Fruit fly (Drosophila melanogaster) whole organism, embryonic: ENCODE results near the gene Teh1.

ENCODE experiments used
- Antp ChIP-seq: fragments of 200-800 bp; sonication (Bioruptor generic); optimal IDR thresholded peaks from 3 replicates; lab custom pipeline; 2016; ENCODE audit warnings: missing biosample characterization, missing genetic modification characterization
- C15 ChIP-seq: fragments of 200-800 bp; sonication (Bioruptor generic); IDR thresholded peaks from 3 replicates; pipeline ENCODE4 v1.3.6; 2022; ENCODE audit warnings: missing biosample characterization, missing genetic modification characterization
- CG10274 ChIP-seq: fragments of 200-800 bp; sonication (Bioruptor generic); optimal IDR thresholded peaks from 3 replicates; lab custom pipeline; 2017; ENCODE audit warnings: missing biosample characterization, mild to moderate bottlenecking, missing genetic modification characterization
- CG10462 ChIP-seq: fragments of 200-800 bp; sonication (Bioruptor generic); optimal IDR thresholded peaks from 2 replicates; lab custom pipeline; 2016; ENCODE audit warnings: missing biosample characterization, missing genetic modification characterization
- CG12104 ChIP-seq: fragments of 200-800 bp; sonication (Bioruptor generic); optimal IDR thresholded peaks from 3 replicates; lab custom pipeline; 2016; ENCODE audit warnings: missing biosample characterization, missing genetic modification characterization
- CG13123 ChIP-seq: fragments of 200-800 bp; sonication (Bioruptor generic); optimal IDR thresholded peaks from 2 replicates; lab custom pipeline; 2016; ENCODE audit warnings: missing biosample characterization, missing genetic modification characterization
- CG13894 ChIP-seq: fragments of 200-800 bp; sonication (Bioruptor generic); optimal IDR thresholded peaks from 3 replicates; lab custom pipeline; 2018; ENCODE audit warnings: missing biosample characterization, mild to moderate bottlenecking, missing genetic modification characterization, moderate library complexity
- CG1603 ChIP-seq: fragments of 200-800 bp; sonication (Bioruptor generic); optimal IDR thresholded peaks from 2 replicates; lab custom pipeline; 2019; ENCODE audit warnings: missing biosample characterization, mild to moderate bottlenecking, missing genetic modification characterization, moderate library complexity
- CG17829 ChIP-seq: fragments of 200-800 bp; optimal IDR thresholded peaks from 2 replicates; lab custom pipeline; 2019; ENCODE audit warnings: missing biosample characterization, mild to moderate bottlenecking, missing genetic modification characterization, moderate library complexity
- CG30431 ChIP-seq: fragments of 200-800 bp; sonication (Bioruptor generic); optimal IDR thresholded peaks from 2 replicates; lab custom pipeline; 2017; ENCODE audit warnings: missing biosample characterization, missing genetic modification characterization
- CG32532 ChIP-seq: fragments of 200-800 bp; sonication (Bioruptor generic); IDR thresholded peaks from 2 replicates; pipeline ENCODE4 v1.3.6; 2022; ENCODE audit warnings: missing biosample characterization, missing genetic modification characterization
- CG34376 ChIP-seq: fragments of 200-800 bp; sonication (Bioruptor generic); optimal IDR thresholded peaks from 2 replicates; lab custom pipeline; 2018; ENCODE audit warnings: missing biosample characterization, mild to moderate bottlenecking, missing genetic modification characterization
- CG6683 ChIP-seq: fragments of 200-800 bp; sonication (Bioruptor generic); optimal IDR thresholded peaks from 2 replicates; lab custom pipeline; 2017; ENCODE audit warnings: missing biosample characterization, mild to moderate bottlenecking, missing genetic modification characterization, missing genetic modification reagents
- CG6791 ChIP-seq: fragments of 200-800 bp; sonication (Bioruptor generic); IDR thresholded peaks from 3 replicates; pipeline ENCODE4 v1.3.6; 2022; ENCODE audit warnings: missing biosample characterization, missing genetic modification characterization; ENCODE audit not compliant: partially characterized antibody
- CG9817 ChIP-seq: fragments of 200-800 bp; sonication (Bioruptor generic); optimal IDR thresholded peaks from 2 replicates; lab custom pipeline; 2018; ENCODE audit warnings: missing biosample characterization, mild to moderate bottlenecking, missing genetic modification characterization, moderate library complexity
- CG9932 ChIP-seq: fragments of 200-800 bp; sonication (Bioruptor generic); IDR thresholded peaks from 2 replicates; pipeline ENCODE4 v1.3.6; 2022; ENCODE audit warnings: missing biosample characterization, missing genetic modification characterization
- CoRest ChIP-seq: fragments of 200-800 bp; sonication (Bioruptor generic); optimal IDR thresholded peaks from 3 replicates; lab custom pipeline; 2018; ENCODE audit warnings: missing biosample characterization, mild to moderate bottlenecking, missing genetic modification characterization, moderate library complexity
- D19A ChIP-seq: fragments of 200-800 bp; optimal IDR thresholded peaks from 3 replicates; lab custom pipeline; 2019; ENCODE audit warnings: missing biosample characterization, mild to moderate bottlenecking, missing genetic modification characterization, moderate library complexity
- Doc2 ChIP-seq: fragments of 200-800 bp; sonication (Bioruptor generic); IDR thresholded peaks from 2 replicates; pipeline ENCODE4 v1.3.6; 2022; ENCODE audit warnings: missing biosample characterization, missing genetic modification characterization
- Dp ChIP-seq: fragments of 200-800 bp; sonication (Bioruptor generic); optimal IDR thresholded peaks from 2 replicates; lab custom pipeline; 2018; ENCODE audit warnings: missing biosample characterization, mild to moderate bottlenecking, missing genetic modification characterization, moderate library complexity
- Lpt ChIP-seq: fragments of >200 bp; optimal IDR thresholded peaks from 2 replicates; lab custom pipeline; 2018; ENCODE audit warnings: missing biosample characterization, missing genetic modification characterization
- Poxn ChIP-seq: fragments of 200-800 bp; sonication (Bioruptor generic); IDR thresholded peaks from 2 replicates; pipeline ENCODE4 v1.3.6; 2022; ENCODE audit warnings: missing biosample characterization, missing genetic modification characterization
- Spps ChIP-seq: fragments of 200-800 bp; sonication (Bioruptor generic); optimal IDR thresholded peaks from 2 replicates; lab custom pipeline; 2018; ENCODE audit warnings: missing biosample characterization, mild to moderate bottlenecking, missing genetic modification characterization
- abd-A ChIP-seq: fragments of 200-800 bp; sonication (Bioruptor generic); optimal IDR thresholded peaks from 3 replicates; lab custom pipeline; 2019; ENCODE audit warnings: missing biosample characterization, mild to moderate bottlenecking, missing genetic modification characterization, moderate library complexity
- br ChIP-seq: fragments of >200 bp; optimal IDR thresholded peaks from 2 replicates; lab custom pipeline; 2017
- cg ChIP-seq: fragments of 200-800 bp; sonication (Bioruptor generic); optimal IDR thresholded peaks from 3 replicates; lab custom pipeline; 2019; ENCODE audit warnings: missing biosample characterization, mild to moderate bottlenecking, missing genetic modification characterization, moderate library complexity
- chn ChIP-seq: fragments of 200-800 bp; sonication (Bioruptor generic); optimal IDR thresholded peaks from 2 replicates; lab custom pipeline; 2016; ENCODE audit warnings: missing biosample characterization, missing genetic modification characterization
- ci ChIP-seq: fragments of 200-800 bp; sonication (Bioruptor generic); IDR thresholded peaks from 3 replicates; pipeline ENCODE4 v1.3.6; 2022; ENCODE audit warnings: missing biosample characterization, missing genetic modification characterization
- corto ChIP-seq: fragments of 200-800 bp; sonication (Bioruptor generic); optimal IDR thresholded peaks from 2 replicates; lab custom pipeline; 2016; ENCODE audit warnings: missing biosample characterization, mild to moderate bottlenecking, missing genetic modification characterization, moderate library complexity
- crol ChIP-seq: fragments of 200-800 bp; sonication (Bioruptor generic); IDR thresholded peaks from 2 replicates; pipeline ENCODE4 v1.3.6; 2022; ENCODE audit warnings: missing biosample characterization, missing genetic modification characterization
- cwo ChIP-seq: fragments of 200-800 bp; sonication (Bioruptor generic); optimal IDR thresholded peaks from 3 replicates; lab custom pipeline; 2017; ENCODE audit warnings: missing biosample characterization, missing genetic modification characterization, mild to moderate bottlenecking, moderate library complexity, missing genetic modification reagents
- dan ChIP-seq: fragments of 200-800 bp; sonication (Bioruptor generic); IDR thresholded peaks from 2 replicates; pipeline ENCODE4 v1.3.6; 2022; ENCODE audit warnings: missing biosample characterization, missing genetic modification characterization
- dmrt99B ChIP-seq: fragments of 200-800 bp; sonication (Bioruptor generic); optimal IDR thresholded peaks from 2 replicates; lab custom pipeline; 2018; ENCODE audit warnings: missing biosample characterization, mild to moderate bottlenecking, missing genetic modification characterization, moderate library complexity
- fru ChIP-seq: fragments of >200 bp; optimal IDR thresholded peaks from 2 replicates; lab custom pipeline; 2017
- fu2 ChIP-seq: fragments of 200-800 bp; sonication (Bioruptor generic); optimal IDR thresholded peaks from 2 replicates; lab custom pipeline; 2016; ENCODE audit warnings: missing biosample characterization, missing genetic modification characterization
- knrl ChIP-seq: fragments of 200-800 bp; sonication (Bioruptor generic); IDR thresholded peaks from 3 replicates; pipeline ENCODE4 v1.3.6; 2022; ENCODE audit warnings: missing biosample characterization, missing genetic modification characterization; ENCODE audit not compliant: partially characterized antibody
- lbe ChIP-seq: fragments of 200-800 bp; sonication (Bioruptor generic); optimal IDR thresholded peaks from 2 replicates; lab custom pipeline; 2016; ENCODE audit warnings: missing biosample characterization, mild to moderate bottlenecking, missing genetic modification characterization
- mam ChIP-seq: fragments of 200-800 bp; sonication (Bioruptor generic); optimal IDR thresholded peaks from 3 replicates; lab custom pipeline; 2016; ENCODE audit warnings: missing biosample characterization, missing genetic modification characterization
- mld ChIP-seq: fragments of 200-800 bp; sonication (Bioruptor generic); IDR thresholded peaks from 3 replicates; pipeline ENCODE4 v1.3.6; 2022; ENCODE audit warnings: missing biosample characterization, missing genetic modification characterization; ENCODE audit not compliant: partially characterized antibody
- pan ChIP-seq, 4 experiments: fragments of >200 bp in 3 of 4; fragments of 200-800 bp in 1 of 4; sonication (Bioruptor generic) in 1 of 4; optimal IDR thresholded peaks in 3 of 4; IDR thresholded peaks in 1 of 4; 2 replicates each; pipeline versions ENCODE4 v1.3.6 to Lab custom; 2017 to 2022; ENCODE audit warnings: missing biosample characterization in 2 of 4, missing genetic modification characterization in 2 of 4, mixed read lengths in 1 of 4
- pb ChIP-seq: fragments of 200-800 bp; sonication (Bioruptor generic); optimal IDR thresholded peaks from 3 replicates; lab custom pipeline; 2016; ENCODE audit warnings: missing biosample characterization, missing genetic modification characterization
- peb ChIP-seq: fragments of 200-800 bp; sonication (Bioruptor generic); IDR thresholded peaks from 2 replicates; pipeline ENCODE4 v1.3.6; 2022; ENCODE audit warnings: missing biosample characterization, missing genetic modification characterization
- pita ChIP-seq: fragments of 200-800 bp; sonication (Bioruptor generic); optimal IDR thresholded peaks from 2 replicates; lab custom pipeline; 2017; ENCODE audit warnings: missing biosample characterization, mild to moderate bottlenecking, missing genetic modification characterization
- rib ChIP-seq: fragments of 200-800 bp; sonication (Bioruptor generic); IDR thresholded peaks from 2 replicates; pipeline ENCODE4 v1.3.6; 2022; ENCODE audit warnings: missing biosample characterization, missing genetic modification characterization
- sd ChIP-seq: fragments of 200-800 bp; sonication (Bioruptor generic); optimal IDR thresholded peaks from 3 replicates; lab custom pipeline; 2018; ENCODE audit warnings: missing biosample characterization, mild to moderate bottlenecking, missing genetic modification characterization, moderate library complexity
- sens-2 ChIP-seq: fragments of 200-800 bp; sonication (Bioruptor generic); IDR thresholded peaks from 2 replicates; pipeline ENCODE4 v1.3.6; 2022; ENCODE audit warnings: missing biosample characterization, missing genetic modification characterization
- sr ChIP-seq: fragments of 200-800 bp; sonication (Bioruptor generic); IDR thresholded peaks from 3 replicates; pipeline ENCODE4 v1.3.6; 2022; ENCODE audit warnings: missing biosample characterization, missing genetic modification characterization
- stwl ChIP-seq: fragments of 200-800 bp; sonication (Bioruptor generic); optimal IDR thresholded peaks from 3 replicates; lab custom pipeline; 2018; ENCODE audit warnings: missing biosample characterization, mild to moderate bottlenecking, missing genetic modification characterization, moderate library complexity
- tio ChIP-seq: fragments of 200-800 bp; sonication (Bioruptor generic); optimal IDR thresholded peaks from 2 replicates; lab custom pipeline; 2017; ENCODE audit warnings: missing biosample characterization, missing genetic modification characterization, inconsistent platforms
- zen ChIP-seq: fragments of 200-800 bp; sonication (Bioruptor generic); optimal IDR thresholded peaks from 3 replicates; lab custom pipeline; 2018; ENCODE audit warnings: missing biosample characterization, mild to moderate bottlenecking, missing genetic modification characterization, moderate library complexity

Gene Teh1

DNA sequence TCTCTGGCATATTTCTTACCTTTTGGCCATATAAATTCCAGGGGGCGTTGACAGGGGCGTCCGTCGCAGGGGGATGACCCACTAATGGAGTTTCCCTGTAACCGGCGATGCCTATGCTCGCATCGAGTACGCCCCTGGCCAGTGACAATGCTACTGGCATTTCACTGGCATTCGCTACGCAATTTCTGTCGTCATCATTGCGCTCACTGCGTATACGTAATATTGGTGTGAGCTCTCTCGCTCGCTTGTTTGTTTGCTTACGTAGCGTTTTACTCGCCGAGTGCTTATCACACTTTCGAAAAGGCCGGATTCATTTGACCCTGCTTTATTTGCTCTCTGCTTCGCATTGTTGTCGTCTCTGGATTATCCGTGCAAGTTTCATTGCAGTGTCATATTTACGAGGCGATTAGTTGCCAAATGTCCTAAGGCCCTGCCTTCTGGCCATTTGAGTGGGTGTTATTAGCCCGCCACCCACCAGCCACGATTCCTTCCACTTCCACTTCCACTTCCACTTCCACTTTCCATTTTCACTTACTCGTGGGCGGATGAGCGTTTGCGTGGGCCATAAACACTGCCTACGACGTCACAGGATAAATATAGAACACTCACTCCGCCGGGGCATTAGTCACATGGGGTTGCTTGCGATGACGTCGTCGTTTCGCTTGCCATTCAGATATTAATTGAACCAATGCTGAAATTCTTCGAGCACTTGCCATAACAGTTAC lies 16.7 kb upstream of the Teh1 start (continued):
- peak; percentile 89 for TF ChIP-seq CG9932 (GFP tag; lab: Robert Waterston, UW)
- no peak for TF ChIP-seq tio (GFP tag; lab: Kevin White, UChicago)
- TF ChIP-seq stwl (tag; lab: Kevin White, UChicago) = no peak
- TF ChIP-seq mam = peak; percentile 82
- no peak for TF ChIP-seq lbe (GFP tag; lab: Kevin White, UChicago)
- TF ChIP-seq CG6683 = no peak
- TF ChIP-seq sr (GFP tag; lab: Robert Waterston, UW) = peak; percentile 99
- no peak for TF ChIP-seq CG10274 (GFP tag; lab: Kevin White, UChicago)
- TF ChIP-seq cwo = peak; percentile 26
- TF ChIP-seq Spps (tag; lab: Kevin White, UChicago) = no peak
- peak; percentile 37 for TF ChIP-seq abd-A
- TF ChIP-seq fru (lab: Kevin White, UChicago) = no peak
- peak; percentile 81 for TF ChIP-seq CG13894 (tag; lab: Kevin White, UChicago)
- peak; percentile 55 for TF ChIP-seq CG1603 (tag; lab: Kevin White, UChicago)
- no peak for TF ChIP-seq zen
- TF ChIP-seq CG13123 (GFP tag; lab: Kevin White, UChicago) = no peak
- peak; percentile 7 for TF ChIP-seq pb (GFP tag; lab: Kevin White, UChicago)
- no peak for TF ChIP-seq chn (GFP tag; lab: Kevin White, UChicago)
- TF ChIP-seq Doc2 = no peak
- TF ChIP-seq CG6791 (GFP tag; lab: Robert Waterston, UW) = no peak
- no peak for TF ChIP-seq pita (GFP tag; lab: Kevin White, UChicago)
- peak; percentile 23; the same call in 1 of the 2 replicates for TF ChIP-seq crol (GFP tag; lab: Robert Waterston, UW)
- TF ChIP-seq mld (GFP tag; lab: Robert Waterston, UW) = no peak
- TF ChIP-seq C15 (GFP tag; lab: Robert Waterston, UW) = no peak
- peak; percentile 15 for TF ChIP-seq D19A (tag; lab: Kevin White, UChicago)
- peak; percentile 47 for TF ChIP-seq CG34376 (GFP tag; lab: Kevin White, UChicago)
- TF ChIP-seq Lpt (GFP tag; lab: Kevin White, UChicago) = no peak
- no peak for TF ChIP-seq corto
- TF ChIP-seq CG10462 (GFP tag; lab: Kevin White, UChicago) = no peak
- TF ChIP-seq cg (GFP tag; lab: Kevin White, UChicago) = no peak
- TF ChIP-seq dmrt99B = peak; percentile 62
- peak; percentile 97 for TF ChIP-seq sd (tag; lab: Kevin White, UChicago)
- TF ChIP-seq Dp (GFP tag; lab: Kevin White, UChicago) = no peak
- TF ChIP-seq CG9817 (tag; lab: Kevin White, UChicago) = peak; percentile 53
- TF ChIP-seq pan (optimal IDR thresholded peaks at IDR 0.05; lab: Kevin White, UChicago) = no peak
- TF ChIP-seq pan (GFP tag; optimal IDR thresholded peaks at IDR 0.05 in 1 of 2, IDR thresholded peaks at IDR 0.05 in 1 of 2) = peak in 1 of 2 experiments; percentile 70
- no peak for TF ChIP-seq CG30431 (GFP tag; lab: Kevin White, UChicago)
- 0 out of 2 replicates have a peak, but pooled peaks have one; percentile 22 for TF ChIP-seq peb
- TF ChIP-seq fu2 (GFP tag; lab: Kevin White, UChicago) = peak; percentile 52
- TF ChIP-seq CG12104 (GFP tag; lab: Kevin White, UChicago) = no peak
- TF ChIP-seq ci (GFP tag; lab: Robert Waterston, UW) = peak; percentile 85
- peak; percentile 31 for TF ChIP-seq CoRest
- peak; percentile 59 for TF ChIP-seq Antp
- TF ChIP-seq CG32532 (GFP tag; lab: Robert Waterston, UW) = peak; percentile 82
- peak; percentile 53; the same call in 1 of the 2 replicates for TF ChIP-seq rib (GFP tag; lab: Robert Waterston, UW)
- no peak for TF ChIP-seq CG17829 (tag; lab: Kevin White, UChicago)
- no peak for TF ChIP-seq sens-2 (GFP tag; lab: Robert Waterston, UW)
- no peak for TF ChIP-seq Poxn (GFP tag; lab: Robert Waterston, UW)
- TF ChIP-seq br (lab: Kevin White, UChicago) = no peak
- TF ChIP-seq knrl (GFP tag; lab: Robert Waterston, UW) = no peak
- TF ChIP-seq dan (GFP tag; lab: Robert Waterston, UW) = no peak
